Fruit fly (Drosophila melanogaster) whole organism, embryonic: ENCODE results near the gene Nulp1.
A peak's percentile ranks its signal among the peaks of the same experiment; 100 is the strongest.

Experiments used
- B-H2 ChIP-seq: fragments of 200-800 bp; sonication (Bioruptor generic); optimal IDR thresholded peaks from 2 replicates; lab custom pipeline; 2018; ENCODE audit warnings: missing biosample characterization, mild to moderate bottlenecking, missing genetic modification characterization
- CG10209 ChIP-seq: fragments of 200-800 bp; sonication (Bioruptor generic); optimal IDR thresholded peaks from 3 replicates; lab custom pipeline; 2017; ENCODE audit warnings: missing biosample characterization, mild to moderate bottlenecking, missing genetic modification characterization, missing genetic modification reagents
- CG1024 ChIP-seq: fragments of 200-800 bp; sonication (Bioruptor generic); IDR thresholded peaks from 2 replicates; pipeline ENCODE4 v1.3.6; 2022; ENCODE audit warnings: missing biosample characterization, missing genetic modification characterization
- CG10267 ChIP-seq: fragments of 200-800 bp; sonication (Bioruptor generic); optimal IDR thresholded peaks from 2 replicates; lab custom pipeline; 2018; ENCODE audit warnings: missing biosample characterization, mild to moderate bottlenecking, missing genetic modification characterization, moderate library complexity
- CG12071 ChIP-seq: fragments of 200-800 bp; sonication (Bioruptor generic); optimal IDR thresholded peaks from 3 replicates; lab custom pipeline; 2018; ENCODE audit warnings: missing biosample characterization, mild to moderate bottlenecking, missing genetic modification characterization
- CG12659 ChIP-seq: fragments of 200-800 bp; sonication (Bioruptor generic); optimal IDR thresholded peaks from 3 replicates; lab custom pipeline; 2017; ENCODE audit warnings: mild to moderate bottlenecking, missing biosample characterization, missing genetic modification reagents, missing genetic modification characterization
- CG13894 ChIP-seq: fragments of 200-800 bp; sonication (Bioruptor generic); optimal IDR thresholded peaks from 3 replicates; lab custom pipeline; 2018; ENCODE audit warnings: missing biosample characterization, mild to moderate bottlenecking, missing genetic modification characterization, moderate library complexity
- CG16813 ChIP-seq: fragments of 200-800 bp; sonication (Bioruptor generic); IDR thresholded peaks from 3 replicates; pipeline ENCODE4 v1.3.6; 2022; ENCODE audit warnings: missing biosample characterization, missing genetic modification characterization; ENCODE audit not compliant: partially characterized antibody
- CG17612 ChIP-seq: fragments of 200-800 bp; sonication (Bioruptor generic); IDR thresholded peaks from 2 replicates; pipeline ENCODE4 v1.3.6; 2022; ENCODE audit warnings: missing biosample characterization, missing genetic modification characterization
- CG1792 ChIP-seq: fragments of 200-800 bp; sonication (Bioruptor generic); optimal IDR thresholded peaks from 2 replicates; lab custom pipeline; 2016; ENCODE audit warnings: missing biosample characterization, missing genetic modification characterization
- CG18262 ChIP-seq: fragments of 200-800 bp; optimal IDR thresholded peaks from 3 replicates; lab custom pipeline; 2019; ENCODE audit warnings: missing biosample characterization, mild to moderate bottlenecking, missing genetic modification characterization, moderate library complexity
- CG2678 ChIP-seq: fragments of 200-800 bp; sonication (Bioruptor generic); optimal IDR thresholded peaks from 3 replicates; lab custom pipeline; 2019; ENCODE audit warnings: missing biosample characterization, mild to moderate bottlenecking, missing genetic modification characterization, moderate library complexity
- CG31388 ChIP-seq: fragments of 200-800 bp; sonication (Bioruptor generic); optimal IDR thresholded peaks from 2 replicates; lab custom pipeline; 2016; ENCODE audit warnings: missing biosample characterization, missing genetic modification characterization
- CG34376 ChIP-seq: fragments of 200-800 bp; sonication (Bioruptor generic); optimal IDR thresholded peaks from 2 replicates; lab custom pipeline; 2018; ENCODE audit warnings: missing biosample characterization, mild to moderate bottlenecking, missing genetic modification characterization
- CG6683 ChIP-seq: fragments of 200-800 bp; sonication (Bioruptor generic); optimal IDR thresholded peaks from 2 replicates; lab custom pipeline; 2017; ENCODE audit warnings: missing biosample characterization, mild to moderate bottlenecking, missing genetic modification characterization, missing genetic modification reagents
- CG6813 ChIP-seq: fragments of 200-800 bp; sonication (Bioruptor generic); optimal IDR thresholded peaks from 2 replicates; lab custom pipeline; 2017; ENCODE audit warnings: missing biosample characterization, missing genetic modification characterization, mild to moderate bottlenecking, moderate library complexity, missing genetic modification reagents
- CG6854 ChIP-seq: fragments of 200-800 bp; sonication (Bioruptor generic); optimal IDR thresholded peaks from 3 replicates; lab custom pipeline; 2017; ENCODE audit warnings: missing biosample characterization, mild to moderate bottlenecking, missing genetic modification characterization
- CG7987 ChIP-seq: fragments of 200-800 bp; sonication (Bioruptor generic); optimal IDR thresholded peaks from 2 replicates; lab custom pipeline; 2018; ENCODE audit warnings: missing biosample characterization, mild to moderate bottlenecking, missing genetic modification characterization, moderate library complexity
- CG8281 ChIP-seq: fragments of 200-800 bp; sonication (Bioruptor generic); optimal IDR thresholded peaks from 2 replicates; lab custom pipeline; 2018; ENCODE audit warnings: missing biosample characterization, mild to moderate bottlenecking, missing genetic modification characterization, moderate library complexity
- CG8290 ChIP-seq, 3 experiments: fragments of 200-800 bp; sonication (Bioruptor generic); optimal IDR thresholded peaks; 2 replicates each; lab custom pipeline; 2016 to 2019; ENCODE audit warnings: missing biosample characterization in 3 of 3, missing genetic modification characterization in 3 of 3, mild to moderate bottlenecking in 2 of 3, moderate library complexity in 1 of 3
- CG9727 ChIP-seq: fragments of 200-800 bp; sonication (Bioruptor generic); optimal IDR thresholded peaks from 3 replicates; lab custom pipeline; 2017; ENCODE audit warnings: missing biosample characterization, mild to moderate bottlenecking, missing genetic modification characterization
- CrebB ChIP-seq: fragments of 200-800 bp; sonication (Bioruptor generic); optimal IDR thresholded peaks from 3 replicates; lab custom pipeline; 2018; ENCODE audit warnings: missing biosample characterization, mild to moderate bottlenecking, missing genetic modification characterization
- Deaf1 ChIP-seq: fragments of 200-800 bp; optimal IDR thresholded peaks from 3 replicates; lab custom pipeline; 2019; ENCODE audit warnings: missing biosample characterization, mild to moderate bottlenecking, missing genetic modification characterization, moderate library complexity
- GATAe ChIP-seq: fragments of 200-800 bp; sonication (Bioruptor generic); conservative IDR thresholded peaks from 2 replicates; pipeline ENCODE4 v1.3.6; 2022; ENCODE audit warnings: missing biosample characterization, missing genetic modification characterization
- HHEX ChIP-seq: fragments of 200-800 bp; sonication (Bioruptor generic); optimal IDR thresholded peaks from 3 replicates; lab custom pipeline; 2017; ENCODE audit warnings: missing biosample characterization, mild to moderate bottlenecking, missing genetic modification characterization, missing genetic modification reagents
- HmgZ ChIP-seq: fragments of 200-800 bp; sonication (Bioruptor generic); optimal IDR thresholded peaks from 2 replicates; lab custom pipeline; 2018; ENCODE audit warnings: missing biosample characterization, mild to moderate bottlenecking, missing genetic modification characterization
- Jarid2 ChIP-seq: fragments of 200-800 bp; sonication (Bioruptor generic); optimal IDR thresholded peaks from 3 replicates; lab custom pipeline; 2017; ENCODE audit warnings: mild to moderate bottlenecking, missing biosample characterization, missing genetic modification reagents, missing genetic modification characterization
- Mad ChIP-seq: fragments of 200-800 bp; sonication (Bioruptor generic); optimal IDR thresholded peaks from 2 replicates; lab custom pipeline; 2016; ENCODE audit warnings: missing biosample characterization, missing genetic modification characterization
- Max ChIP-seq: fragments of 200-800 bp; sonication (Bioruptor generic); optimal IDR thresholded peaks from 2 replicates; lab custom pipeline; 2016; ENCODE audit warnings: missing biosample characterization, mild to moderate bottlenecking, missing genetic modification characterization
- Med ChIP-seq: fragments of 200-800 bp; sonication (Bioruptor generic); peaks from one replicate; lab custom pipeline; 2016; ENCODE audit warnings: missing biosample characterization, missing genetic modification characterization, mild to moderate bottlenecking, inconsistent platforms, moderate library complexity
- PHDP ChIP-seq: fragments of 200-800 bp; sonication (Bioruptor generic); optimal IDR thresholded peaks from 3 replicates; lab custom pipeline; 2018; ENCODE audit warnings: missing biosample characterization, mild to moderate bottlenecking, missing genetic modification characterization, moderate library complexity
- Rfx ChIP-seq: fragments of 200-800 bp; sonication (Bioruptor generic); IDR thresholded peaks from 2 replicates; pipeline ENCODE4 v1.3.6; 2022; ENCODE audit warnings: missing biosample characterization, missing genetic modification characterization
- Vsx1 ChIP-seq: fragments of 200-800 bp; sonication (Bioruptor generic); optimal IDR thresholded peaks from 2 replicates; lab custom pipeline; 2017; ENCODE audit warnings: missing biosample characterization, mild to moderate bottlenecking, missing genetic modification characterization, missing genetic modification reagents
- bab2 ChIP-seq: fragments of 200-800 bp; sonication (Bioruptor generic); optimal IDR thresholded peaks from 2 replicates; lab custom pipeline; 2016; ENCODE audit warnings: missing biosample characterization, missing genetic modification characterization
- bcd ChIP-seq: fragments of 200-800 bp; sonication (Bioruptor generic); optimal IDR thresholded peaks from 2 replicates; lab custom pipeline; 2017; ENCODE audit warnings: missing biosample characterization, mild to moderate bottlenecking, missing genetic modification characterization
- dmrt11E ChIP-seq: fragments of 200-800 bp; sonication (Bioruptor generic); optimal IDR thresholded peaks from 3 replicates; lab custom pipeline; 2018; ENCODE audit warnings: missing biosample characterization, mild to moderate bottlenecking, missing genetic modification characterization, moderate library complexity
- dysf ChIP-seq: fragments of 200-800 bp; sonication (Bioruptor generic); IDR thresholded peaks from 3 replicates; pipeline ENCODE4 v1.3.6; 2022; ENCODE audit warnings: missing biosample characterization, missing genetic modification characterization
- gem ChIP-seq: fragments of 200-800 bp; sonication (Bioruptor generic); optimal IDR thresholded peaks from 2 replicates; lab custom pipeline; 2019; ENCODE audit warnings: missing biosample characterization, mild to moderate bottlenecking, missing genetic modification characterization, moderate library complexity
- grn ChIP-seq: fragments of 200-800 bp; sonication (Bioruptor generic); optimal IDR thresholded peaks from 3 replicates; lab custom pipeline; 2017; ENCODE audit warnings: missing biosample characterization, missing genetic modification characterization
- gro ChIP-seq: fragments of 200-800 bp; sonication (Bioruptor generic); optimal IDR thresholded peaks from 2 replicates; lab custom pipeline; 2016; ENCODE audit warnings: missing biosample characterization, missing genetic modification characterization
- lab ChIP-seq: fragments of 200-800 bp; sonication (Bioruptor generic); optimal IDR thresholded peaks from 3 replicates; lab custom pipeline; 2017; ENCODE audit warnings: missing biosample characterization, missing genetic modification characterization, mild to moderate bottlenecking, moderate library complexity, missing genetic modification reagents
- salm ChIP-seq: fragments of 200-800 bp; sonication (Bioruptor generic); optimal IDR thresholded peaks from 2 replicates; lab custom pipeline; 2018; ENCODE audit warnings: missing biosample characterization, mild to moderate bottlenecking, missing genetic modification characterization
- scrt ChIP-seq: fragments of 200-800 bp; sonication (Bioruptor generic); optimal IDR thresholded peaks from 2 replicates; lab custom pipeline; 2018; ENCODE audit warnings: missing biosample characterization, mild to moderate bottlenecking, missing genetic modification characterization, moderate library complexity
- slp2 ChIP-seq: fragments of 200-800 bp; sonication (Bioruptor generic); optimal IDR thresholded peaks from 2 replicates; lab custom pipeline; 2016; ENCODE audit warnings: missing biosample characterization, missing genetic modification characterization
- sug ChIP-seq: fragments of 200-800 bp; optimal IDR thresholded peaks from 2 replicates; lab custom pipeline; 2019; ENCODE audit warnings: missing biosample characterization, mild to moderate bottlenecking, missing genetic modification characterization, moderate library complexity
- tin ChIP-seq: fragments of 200-800 bp; sonication (Bioruptor generic); optimal IDR thresholded peaks from 3 replicates; lab custom pipeline; 2016; ENCODE audit warnings: missing biosample characterization, missing genetic modification characterization
- toy ChIP-seq: fragments of 200-800 bp; sonication (Bioruptor generic); IDR thresholded peaks from 2 replicates; pipeline ENCODE4 v1.3.6; 2022; ENCODE audit warnings: missing biosample characterization, missing genetic modification characterization
- unpg ChIP-seq: fragments of 200-800 bp; sonication (Bioruptor generic); optimal IDR thresholded peaks from 3 replicates; lab custom pipeline; 2018; ENCODE audit warnings: missing biosample characterization, mild to moderate bottlenecking, missing genetic modification characterization, moderate library complexity

The Nulp1 gene

dm6 chr3L:8093553-8093952, 16.6 kb upstream of the Nulp1 start (continued):
- TF ChIP-seq grn (GFP tag; lab: Kevin White, UChicago): peak; percentile 79
- TF ChIP-seq CG8281 (tag; lab: Kevin White, UChicago): peak; percentile 77
- no peak for TF ChIP-seq bcd (GFP tag; lab: Kevin White, UChicago)
- TF ChIP-seq HmgZ: peak; percentile 51
- no peak for TF ChIP-seq tin (GFP tag; lab: Kevin White, UChicago)
- TF ChIP-seq CrebB (tag; lab: Kevin White, UChicago): peak; percentile 0
- peak; percentile 64 for TF ChIP-seq CG2678 (tag; lab: Kevin White, UChicago)
- no peak for TF ChIP-seq CG18262 (tag; lab: Kevin White, UChicago)
- TF ChIP-seq CG13894 (tag; lab: Kevin White, UChicago): peak; percentile 21
- peak; percentile 68 for TF ChIP-seq gro (GFP tag; lab: Kevin White, UChicago)
- peak; percentile 61; the same call in 1 of the 2 replicates for TF ChIP-seq GATAe
- no peak for TF ChIP-seq CG1024 (GFP tag; lab: Robert Waterston, UW)
- TF ChIP-seq CG17612: no peak
- TF ChIP-seq PHDP (tag; lab: Kevin White, UChicago): peak; percentile 34
- no peak for TF ChIP-seq Max (GFP tag; lab: Kevin White, UChicago)
- TF ChIP-seq B-H2 (GFP tag; lab: Kevin White, UChicago): peak; percentile 18
- TF ChIP-seq CG12659: peak; percentile 29
- TF ChIP-seq Jarid2: peak; percentile 21
- peak; percentile 39; the same call in 1 of the 2 replicates for TF ChIP-seq Rfx (GFP tag; lab: Robert Waterston, UW)
- peak; percentile 1 for TF ChIP-seq bab2 (GFP tag; lab: Kevin White, UChicago)
- peak; percentile 53 for TF ChIP-seq Vsx1 (GFP tag; lab: Kevin White, UChicago)
- no peak for TF ChIP-seq CG10267 (tag; lab: Kevin White, UChicago)
- no peak for TF ChIP-seq slp2 (GFP tag; lab: Kevin White, UChicago)
- TF ChIP-seq Med: peak; percentile 73
- peak; percentile 11 for TF ChIP-seq unpg (GFP tag; lab: Kevin White, UChicago)
- TF ChIP-seq CG6813: peak; percentile 53
- peak; percentile 18 for TF ChIP-seq Deaf1 (tag; lab: Kevin White, UChicago)
- no peak for TF ChIP-seq CG8290 (GFP tag; optimal IDR thresholded peaks at IDR 0.05; lab: Kevin White, UChicago)
- TF ChIP-seq CG8290 (tag; optimal IDR thresholded peaks at IDR 0.05; lab: Kevin White, UChicago): peak in 1 of 2 experiments; percentile 54
- peak; percentile 0 for TF ChIP-seq scrt (GFP tag; lab: Kevin White, UChicago)
- TF ChIP-seq gem (tag; lab: Kevin White, UChicago): peak; percentile 34
- no peak for TF ChIP-seq CG31388 (GFP tag; lab: Kevin White, UChicago)
- peak; percentile 1 for TF ChIP-seq salm (tag; lab: Kevin White, UChicago)
- TF ChIP-seq dysf: peak; percentile 20; the same call in 1 of the 3 replicates
- peak; percentile 45 for TF ChIP-seq HHEX (GFP tag; lab: Kevin White, UChicago)
- TF ChIP-seq CG6683: no peak
- peak; percentile 15 for TF ChIP-seq CG10209 (GFP tag; lab: Kevin White, UChicago)
- no peak for TF ChIP-seq toy (GFP tag; lab: Robert Waterston, UW)
- peak; percentile 88 for TF ChIP-seq sug
- no peak for TF ChIP-seq Mad (GFP tag; lab: Kevin White, UChicago)
- TF ChIP-seq CG9727 (GFP tag; lab: Kevin White, UChicago): peak; percentile 34
- TF ChIP-seq CG1792 (GFP tag; lab: Kevin White, UChicago): no peak
- TF ChIP-seq CG16813 (GFP tag; lab: Robert Waterston, UW): no peak
- peak; percentile 28 for TF ChIP-seq CG6854
- peak; percentile 95 for TF ChIP-seq CG34376
- TF ChIP-seq CG12071 (GFP tag; lab: Kevin White, UChicago): peak; percentile 13
- peak; percentile 26 for TF ChIP-seq dmrt11E (tag; lab: Kevin White, UChicago)
- TF ChIP-seq lab (GFP tag; lab: Kevin White, UChicago): peak; percentile 64
- peak; percentile 65 for TF ChIP-seq CG7987 (GFP tag; lab: Kevin White, UChicago)
